Worm (Caenorhabditis elegans): ENCODE results near the gene hlh-27.

hlh-27 gene

ce11 chrII:5554317-5554716 lies 14.3 kb upstream of the hlh-27 start, which contains the start of gene ins-12:
Gene ins-12 (plus strand): TSS chrII:5554617.
- no peak for TF ChIP-seq hmg-11 (tag; optimal IDR thresholded peaks at IDR 0.05)
- no peak for TF ChIP-seq tbx-2 (tag; optimal IDR thresholded peaks at IDR 0.05)
- TF ChIP-seq eor-1 (tag; optimal IDR thresholded peaks at IDR 0.05) = no peak
- no peak for TF ChIP-seq nhr-237 (tag; optimal IDR thresholded peaks at IDR 0.05)
- no peak for TF ChIP-seq snpc-4 (tag; optimal IDR thresholded peaks at IDR 0.05)
- no peak for TF ChIP-seq nhr-25 (tag; optimal IDR thresholded peaks at IDR 0.05)
- no peak for TF ChIP-seq ceh-28 (tag; optimal IDR thresholded peaks at IDR 0.05)
- no peak for TF ChIP-seq mdl-1 (tag; optimal IDR thresholded peaks at IDR 0.05)
- no peak for TF ChIP-seq nhr-43 (tag; optimal IDR thresholded peaks at IDR 0.05; ENCODE audit: poor library complexity, severe bottlenecking)
- no peak for TF ChIP-seq nhr-77 (tag; optimal IDR thresholded peaks at IDR 0.05)
- TF ChIP-seq ZK546.5 (tag; optimal IDR thresholded peaks at IDR 0.05) = no peak
- no peak for TF ChIP-seq elt-3 (tag; optimal IDR thresholded peaks at IDR 0.05)
- TF ChIP-seq mml-1 (tag; optimal IDR thresholded peaks at IDR 0.05) = no peak
- TF ChIP-seq ztf-11 (tag; optimal IDR thresholded peaks at IDR 0.05) = no peak
- no peak for TF ChIP-seq lsy-12 (tag; optimal IDR thresholded peaks at IDR 0.05)
- TF ChIP-seq daf-12 (tag; optimal IDR thresholded peaks at IDR 0.05) = no peak

- TF ChIP-seq jun-1 (tag; optimal IDR thresholded peaks at IDR 0.05) (no peak), pqm-1 (tag; optimal IDR thresholded peaks at IDR 0.05) (peak; percentile 95), ceh-9 (tag; optimal IDR thresholded peaks at IDR 0.05) (no peak), elt-2 (tag; optimal IDR thresholded peaks at IDR 0.05) (peak; percentile 92), tbx-2 (tag; optimal IDR thresholded peaks at IDR 0.05) (no peak), pha-4 (tag; optimal IDR thresholded peaks at IDR 0.05) (peak; percentile 67), ztf-11 (tag; optimal IDR thresholded peaks at IDR 0.05) (no peak)
These were observed 13.5 kb upstream of the hlh-27 start for ce11 chrII:5553531-5553930.

ce11 chrII:5551517-5551916 lies 11.5 kb upstream of the hlh-27 start, which contains the start of gene C17C3.5:
Gene C17C3.5 (plus strand): TSS chrII:5551817.
- TF ChIP-seq nhr-11 (tag; optimal IDR thresholded peaks at IDR 0.05) (no peak), lsy-12 (tag; optimal IDR thresholded peaks at IDR 0.05) (no peak), egl-5 (tag; optimal IDR thresholded peaks at IDR 0.05) (no peak), R02D3.7 (tag; optimal IDR thresholded peaks at IDR 0.05) (no peak), fos-1 (tag; optimal IDR thresholded peaks at IDR 0.05) (no peak), lin-15B (tag; optimal IDR thresholded peaks at IDR 0.05) (no peak), nfya-1 (tag; optimal IDR thresholded peaks at IDR 0.05; ENCODE audit: insufficient read depth) (no peak), pha-4 (tag; optimal IDR thresholded peaks at IDR 0.05) (no peak), elt-3 (tag; optimal IDR thresholded peaks at IDR 0.05) (no peak), ama-1 (optimal IDR thresholded peaks at IDR 0.05) (no peak), elt-1 (tag; optimal IDR thresholded peaks at IDR 0.05) (no peak), elt-2 (tag; optimal IDR thresholded peaks at IDR 0.05) (no peak), tbx-2 (tag; optimal IDR thresholded peaks at IDR 0.05) (no peak), nhr-25 (tag; optimal IDR thresholded peaks at IDR 0.05) (no peak)

- TF ChIP-seq fkh-2 (tag; optimal IDR thresholded peaks at IDR 0.05) = no peak
- TF ChIP-seq egl-27 (tag; optimal IDR thresholded peaks at IDR 0.05) = no peak
- no peak for TF ChIP-seq snpc-4 (tag; optimal IDR thresholded peaks at IDR 0.05)
- TF ChIP-seq pqm-1 (tag; optimal IDR thresholded peaks at IDR 0.05) = no peak
- no peak for TF ChIP-seq nhr-76 (tag; optimal IDR thresholded peaks at IDR 0.05)
- no peak for TF ChIP-seq zag-1 (tag; optimal IDR thresholded peaks at IDR 0.05)
- no peak for TF ChIP-seq nhr-28 (tag; optimal IDR thresholded peaks at IDR 0.05)
- TF ChIP-seq nhr-43 (tag; optimal IDR thresholded peaks at IDR 0.05; ENCODE audit: poor library complexity, severe bottlenecking) = no peak
- TF ChIP-seq ama-1 (optimal IDR thresholded peaks at IDR 0.05) = no peak
- TF ChIP-seq tbx-2 (tag; optimal IDR thresholded peaks at IDR 0.05) = no peak
- no peak for TF ChIP-seq ZK546.5 (tag; optimal IDR thresholded peaks at IDR 0.05)
- TF ChIP-seq nhr-237 (tag; optimal IDR thresholded peaks at IDR 0.05) = no peak
- no peak for TF ChIP-seq unc-39 (tag; optimal IDR thresholded peaks at IDR 0.05)
- no peak for TF ChIP-seq ceh-82 (tag; optimal IDR thresholded peaks at IDR 0.05)
- no peak for TF ChIP-seq lin-39 (tag; optimal IDR thresholded peaks at IDR 0.05)
- no peak for TF ChIP-seq skn-1 (tag; optimal IDR thresholded peaks at IDR 0.05)
These were observed 9.7 kb upstream of the hlh-27 start, which contains the start of gene C17C3.6 for ce11 chrII:5549746-5550145. Gene C17C3.6 (plus strand): TSS chrII:5550046.

Data from whole organism, L3 larva.